Fruit fly (Drosophila melanogaster): ENCODE data around the gene fws.

The fws gene

dm6 chr2L:17449608-17450504, 31.0 kb downstream of the fws start, which contains the start of gene dl (continued):
- TF ChIP-seq CG33557 (GFP tag; optimal IDR thresholded peaks at IDR 0.05) = no peak
- no peak for TF ChIP-seq CG7745 (tag; optimal IDR thresholded peaks at IDR 0.05)
- TF ChIP-seq scrt (GFP tag; optimal IDR thresholded peaks at IDR 0.05) = no peak
- no peak for TF ChIP-seq CG15479 (GFP tag; optimal IDR thresholded peaks at IDR 0.05)
- peak; percentile 17; the same call in 1 of the 3 replicates for TF ChIP-seq zen2 (GFP tag; IDR thresholded peaks at IDR 0.05; ENCODE audit: partially characterized antibody)
- no peak for TF ChIP-seq Sin3A (optimal IDR thresholded peaks at IDR 0.05)
- no peak for TF ChIP-seq CG31365 (tag; optimal IDR thresholded peaks at IDR 0.05)
- no peak for TF ChIP-seq Lim3 (GFP tag; IDR thresholded peaks at IDR 0.05)
- TF ChIP-seq CG12236 (GFP tag; optimal IDR thresholded peaks at IDR 0.05) = no peak
- no peak for TF ChIP-seq prd (optimal IDR thresholded peaks at IDR 0.05)
- TF ChIP-seq prd (GFP tag; IDR thresholded peaks at IDR 0.05) = no peak
- no peak for TF ChIP-seq hbn (GFP tag; IDR thresholded peaks at IDR 0.05; ENCODE audit: partially characterized antibody)
- 0 out of 2 replicates have a peak, but pooled peaks have one; percentile 7 for TF ChIP-seq Awh (GFP tag; IDR thresholded peaks at IDR 0.05)
- TF ChIP-seq Xbp1 (GFP tag; optimal IDR thresholded peaks at IDR 0.05) = no peak
- peak; percentile 27 for TF ChIP-seq Sox102F (GFP tag; optimal IDR thresholded peaks at IDR 0.05)
- no peak for TF ChIP-seq vfl (GFP tag; optimal IDR thresholded peaks at IDR 0.05)
- no peak for TF ChIP-seq cato (GFP tag; optimal IDR thresholded peaks at IDR 0.05; ENCODE audit: borderline replicate concordance)
- no peak for TF ChIP-seq BtbVII (GFP tag; optimal IDR thresholded peaks at IDR 0.05)
- no peak for TF ChIP-seq CG12071 (GFP tag; optimal IDR thresholded peaks at IDR 0.05)
- TF ChIP-seq unc-4 (GFP tag; IDR thresholded peaks at IDR 0.05; ENCODE audit: partially characterized antibody) = no peak
- TF ChIP-seq bbx (GFP tag; IDR thresholded peaks at IDR 0.05; ENCODE audit: partially characterized antibody) = no peak
- no peak for TF ChIP-seq CG10462 (GFP tag; optimal IDR thresholded peaks at IDR 0.05)
- TF ChIP-seq Side (GFP tag; optimal IDR thresholded peaks at IDR 0.05) = no peak
- no peak for TF ChIP-seq sisA (GFP tag; IDR thresholded peaks at IDR 0.05)
- TF ChIP-seq CG4404 (GFP tag; IDR thresholded peaks at IDR 0.05) = no peak
- TF ChIP-seq CG10565 (GFP tag; optimal IDR thresholded peaks at IDR 0.05) = no peak
- TF ChIP-seq CG2116 (GFP tag; optimal IDR thresholded peaks at IDR 0.05) = no peak
- peak; percentile 80 for TF ChIP-seq sens (GFP tag)
- TF ChIP-seq shn (GFP tag; optimal IDR thresholded peaks at IDR 0.05) = no peak
- no peak for TF ChIP-seq lola (GFP tag; optimal IDR thresholded peaks at IDR 0.05)
- TF ChIP-seq CG10543 (GFP tag; optimal IDR thresholded peaks at IDR 0.05) = no peak
- no peak for TF ChIP-seq Neu2 (GFP tag; optimal IDR thresholded peaks at IDR 0.05; ENCODE audit: borderline replicate concordance)
- TF ChIP-seq bsh (GFP tag; optimal IDR thresholded peaks at IDR 0.05) = peak; percentile 2 to 43
- TF ChIP-seq Deaf1 (tag; optimal IDR thresholded peaks at IDR 0.05) = no peak
- no peak for TF ChIP-seq CG14710 (tag; optimal IDR thresholded peaks at IDR 0.05)
- no peak for TF ChIP-seq CG4328 (GFP tag; optimal IDR thresholded peaks at IDR 0.05)
- no peak; the same call in 1 of the 2 replicates for TF ChIP-seq amos (GFP tag; IDR thresholded peaks at IDR 0.05; ENCODE audit: partially characterized antibody)
- TF ChIP-seq CG34422 (GFP tag; IDR thresholded peaks at IDR 0.05) = peak; percentile 18; the same call in 1 of the 3 replicates
- TF ChIP-seq CG13287 (GFP tag; IDR thresholded peaks at IDR 0.05; ENCODE audit: partially characterized antibody) = peak; percentile 38; the same call in 1 of the 2 replicates
- no peak for TF ChIP-seq cg (GFP tag; optimal IDR thresholded peaks at IDR 0.05)
- TF ChIP-seq HLH3B (GFP tag; IDR thresholded peaks at IDR 0.05) = no peak
- TF ChIP-seq Antp (GFP tag; optimal IDR thresholded peaks at IDR 0.05) = no peak
- no peak for TF ChIP-seq MTF-1 (GFP tag; optimal IDR thresholded peaks at IDR 0.05; ENCODE audit: borderline replicate concordance)
- no peak for TF ChIP-seq CG4854 (GFP tag; optimal IDR thresholded peaks at IDR 0.05)
- TF ChIP-seq Bteb2 (GFP tag; optimal IDR thresholded peaks at IDR 0.05) = no peak
- TF ChIP-seq CG11723 (GFP tag; optimal IDR thresholded peaks at IDR 0.05) = no peak
- no peak; the same call in 1 of the 2 replicates for TF ChIP-seq Adf1 (GFP tag; IDR thresholded peaks at IDR 0.05)
- TF ChIP-seq Mes4 (GFP tag; optimal IDR thresholded peaks at IDR 0.05) = no peak

Data from whole organism, embryonic.